In the genomic region with DNA sequence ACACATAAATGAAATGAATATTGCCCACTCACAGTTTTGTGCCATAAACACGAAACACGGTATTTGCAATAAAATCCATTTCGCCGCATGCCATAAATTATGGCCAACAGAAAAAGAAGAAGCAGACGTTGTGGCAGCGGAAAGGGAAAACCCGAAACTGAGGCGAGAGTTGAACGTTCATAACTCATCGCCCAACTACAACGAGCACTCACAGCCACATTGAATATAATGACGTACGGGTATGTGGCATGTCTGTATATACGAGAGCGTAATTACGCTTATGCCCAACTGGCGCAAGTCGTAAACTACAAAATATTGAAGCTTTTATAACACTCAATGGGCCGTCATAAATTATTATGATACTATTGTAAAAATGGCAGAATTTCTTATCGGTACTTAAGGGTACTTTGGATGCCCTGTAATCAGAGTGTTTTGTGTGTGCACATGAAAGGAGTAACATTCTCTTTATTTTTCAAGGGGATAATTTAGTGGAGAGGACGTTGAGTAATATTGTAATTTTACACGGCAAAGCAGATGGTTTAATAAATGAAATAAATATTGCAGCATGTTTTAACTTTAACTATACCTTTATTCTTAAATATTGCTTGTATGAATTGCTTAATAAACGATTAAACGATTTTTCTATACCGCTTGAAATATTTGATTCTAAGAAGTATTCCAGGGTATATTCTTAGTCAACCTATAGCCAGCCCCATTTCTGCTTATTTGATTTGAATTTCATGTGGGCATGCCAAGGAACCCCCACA, we compare ENCODE assay signal across 5 fruit fly cellular contexts.
A peak's percentile ranks its signal among the peaks of the same experiment; 100 is the strongest.
TF ChIP-seq lines count a peak whose summit lies in the region.

No protein-coding gene starts in this region.

- peak; percentile 56 for TF ChIP-seq CTCF in whole organism, embryonic (GFP tag; optimal IDR thresholded peaks at IDR 0.05; lab: Kevin White, UChicago)

TF ChIP-seq in whole organism, adult, 20 proteins besides CTCF, POLR2A, EP300 and RAD21 (continues in another document):
- peak; percentile 35 for TF ChIP-seq CG5204 (GFP tag; optimal IDR thresholded peaks at IDR 0.05; lab: Kevin White, UChicago)
- TF ChIP-seq toe (GFP tag; optimal IDR thresholded peaks at IDR 0.05; lab: Kevin White, UChicago): peak; percentile 7
- TF ChIP-seq Crg-1 (GFP tag; optimal IDR thresholded peaks at IDR 0.05; lab: Kevin White, UChicago): no peak
- peak; percentile 61 for TF ChIP-seq CG11617 (GFP tag; optimal IDR thresholded peaks at IDR 0.05; lab: Kevin White, UChicago)
- no peak for TF ChIP-seq CG1620 (GFP tag; optimal IDR thresholded peaks at IDR 0.05; lab: Kevin White, UChicago)
- peak; percentile 48 for TF ChIP-seq CG33017 (tag; optimal IDR thresholded peaks at IDR 0.05; lab: Kevin White, UChicago)
- TF ChIP-seq ovo (GFP tag; optimal IDR thresholded peaks at IDR 0.05; lab: Kevin White, UChicago): no peak
- peak; percentile 59 for TF ChIP-seq CG7101 (tag; optimal IDR thresholded peaks at IDR 0.05; lab: Kevin White, UChicago)
- peak; percentile 58 for TF ChIP-seq cic (GFP tag; optimal IDR thresholded peaks at IDR 0.05; lab: Kevin White, UChicago)
- TF ChIP-seq cnc (optimal IDR thresholded peaks at IDR 0.05; lab: Kevin White, UChicago): no peak
- peak; percentile 11 for TF ChIP-seq bab1 (GFP tag; optimal IDR thresholded peaks at IDR 0.05; lab: Kevin White, UChicago)
- peak; percentile 24 for TF ChIP-seq Clk (GFP tag; optimal IDR thresholded peaks at IDR 0.05; lab: Kevin White, UChicago)
- peak; percentile 36 for TF ChIP-seq CG14711 (tag; optimal IDR thresholded peaks at IDR 0.05; lab: Kevin White, UChicago)
- TF ChIP-seq CG7045 (GFP tag; optimal IDR thresholded peaks at IDR 0.05; lab: Kevin White, UChicago): peak; percentile 35
- no peak for TF ChIP-seq Mnt (GFP tag; optimal IDR thresholded peaks at IDR 0.05; lab: Kevin White, UChicago)
- peak; percentile 60 for TF ChIP-seq tj (GFP tag; optimal IDR thresholded peaks at IDR 0.05; lab: Kevin White, UChicago)

TF ChIP-seq in whole organism, embryonic, 481 proteins besides CTCF, POLR2A, EP300 and RAD21 (continues in another document):
- 0 out of 2 replicates have a peak, but pooled peaks have one; percentile 35 for TF ChIP-seq CG6689 (GFP tag; IDR thresholded peaks at IDR 0.05; lab: Robert Waterston, UW)
- no peak for TF ChIP-seq crc (GFP tag; optimal IDR thresholded peaks at IDR 0.05; lab: Kevin White, UChicago)
- TF ChIP-seq Asciz (GFP tag; optimal IDR thresholded peaks at IDR 0.05; lab: Kevin White, UChicago): peak; percentile 53
- peak; percentile 42 for TF ChIP-seq CG1603 (tag; optimal IDR thresholded peaks at IDR 0.05; lab: Kevin White, UChicago)
- peak; percentile 51 for TF ChIP-seq Nf-YC (tag; optimal IDR thresholded peaks at IDR 0.05; lab: Kevin White, UChicago)
- TF ChIP-seq CG8281 (tag; optimal IDR thresholded peaks at IDR 0.05; lab: Kevin White, UChicago): peak; percentile 67
- peak; percentile 10 for TF ChIP-seq Hand (GFP tag; optimal IDR thresholded peaks at IDR 0.05; lab: Kevin White, UChicago)
- TF ChIP-seq MESR4 (GFP tag; optimal IDR thresholded peaks at IDR 0.05; lab: Kevin White, UChicago): no peak
- TF ChIP-seq CG4328 (GFP tag; optimal IDR thresholded peaks at IDR 0.05; lab: Kevin White, UChicago): peak; percentile 27
- peak; percentile 35 for TF ChIP-seq MTF-1 (GFP tag; optimal IDR thresholded peaks at IDR 0.05; lab: Kevin White, UChicago; ENCODE audit: borderline replicate concordance)
- no peak for TF ChIP-seq Stat92E (GFP tag; optimal IDR thresholded peaks at IDR 0.05; lab: Kevin White, UChicago)
- TF ChIP-seq chinmo (GFP tag; IDR thresholded peaks at IDR 0.05; lab: Robert Waterston, UW; ENCODE audit: partially characterized antibody): 0 out of 4 replicates have a peak, but pooled peaks have one; percentile 12
- 0 out of 2 replicates have a peak, but pooled peaks have one; percentile 5 for TF ChIP-seq Adf1 (GFP tag; IDR thresholded peaks at IDR 0.05; lab: Robert Waterston, UW)
- peak in 1 of 2 experiments; percentile 24 for TF ChIP-seq bsh (GFP tag; optimal IDR thresholded peaks at IDR 0.05; lab: Kevin White, UChicago)
- TF ChIP-seq ab (GFP tag; optimal IDR thresholded peaks at IDR 0.05; lab: Kevin White, UChicago): peak; percentile 16

TF ChIP-seq in whole organism, prepupa, 60 proteins besides CTCF, POLR2A, EP300 and RAD21:
- peak; percentile 36 for TF ChIP-seq Met (GFP tag; optimal IDR thresholded peaks at IDR 0.05; lab: Kevin White, UChicago)
- peak; percentile 4 for TF ChIP-seq esn (GFP tag; optimal IDR thresholded peaks at IDR 0.05; lab: Kevin White, UChicago)
- no peak for TF ChIP-seq Sox15 (GFP tag; optimal IDR thresholded peaks at IDR 0.05; lab: Kevin White, UChicago)
- TF ChIP-seq Smox (GFP tag; optimal IDR thresholded peaks at IDR 0.05; lab: Kevin White, UChicago): peak; percentile 32
- peak; percentile 14; the same call in 1 of the 3 replicates for TF ChIP-seq CG6163 (GFP tag; IDR thresholded peaks at IDR 0.05; lab: Robert Waterston, UW)
- TF ChIP-seq Eip78C (GFP tag; lab: Kevin White, UChicago): peak; percentile 58
- TF ChIP-seq vri (GFP tag; optimal IDR thresholded peaks at IDR 0.05; lab: Kevin White, UChicago): peak; percentile 45
- TF ChIP-seq CG8119 (GFP tag; IDR thresholded peaks at IDR 0.05; lab: Robert Waterston, UW): no peak
- TF ChIP-seq dsx (GFP tag; optimal IDR thresholded peaks at IDR 0.05; lab: Kevin White, UChicago; ENCODE audit: poor library complexity, severe bottlenecking): no peak

TF ChIP-seq in whole organism, pupa, 21 proteins besides CTCF, POLR2A, EP300 and RAD21:
- TF ChIP-seq gl (tag; optimal IDR thresholded peaks at IDR 0.05; lab: Kevin White, UChicago) (no peak), Pif1A (GFP tag; optimal IDR thresholded peaks at IDR 0.05; lab: Kevin White, UChicago) (peak; percentile 0), Pif1B (GFP tag; optimal IDR thresholded peaks at IDR 0.05; lab: Kevin White, UChicago) (no peak), rn (GFP tag; IDR thresholded peaks at IDR 0.05; lab: Robert Waterston, UW) (no peak), CG8301 (tag; optimal IDR thresholded peaks at IDR 0.05; lab: Kevin White, UChicago) (no peak)

TF ChIP-seq in whole organism, wandering third instar larva, 38 proteins besides CTCF, POLR2A, EP300 and RAD21:
- peak; percentile 28 for TF ChIP-seq woc (GFP tag; optimal IDR thresholded peaks at IDR 0.05; lab: Kevin White, UChicago)
- no peak for TF ChIP-seq Vsx2 (GFP tag; optimal IDR thresholded peaks at IDR 0.05; lab: Kevin White, UChicago; ENCODE audit: partially characterized antibody)
- TF ChIP-seq foxo (GFP tag; optimal IDR thresholded peaks at IDR 0.05; lab: Kevin White, UChicago): peak in 1 of 2 experiments; percentile 41
- peak; percentile 13 for TF ChIP-seq Rel (GFP tag; optimal IDR thresholded peaks at IDR 0.05; lab: Kevin White, UChicago)
- TF ChIP-seq Rel (tag; optimal IDR thresholded peaks at IDR 0.05; lab: Kevin White, UChicago): peak; percentile 55
- TF ChIP-seq sage (GFP tag; optimal IDR thresholded peaks at IDR 0.05; lab: Kevin White, UChicago): peak; percentile 11
- TF ChIP-seq CG32264 (GFP tag; optimal IDR thresholded peaks at IDR 0.05; lab: Kevin White, UChicago): no peak
- TF ChIP-seq Hr78 (GFP tag; optimal IDR thresholded peaks at IDR 0.05; lab: Kevin White, UChicago): no peak
- peak; percentile 65 for TF ChIP-seq Sp1 (GFP tag; optimal IDR thresholded peaks at IDR 0.05; lab: Kevin White, UChicago)
- peak; percentile 8 for TF ChIP-seq ey (GFP tag; optimal IDR thresholded peaks at IDR 0.05; lab: Kevin White, UChicago)
- TF ChIP-seq dmrt93B (GFP tag; optimal IDR thresholded peaks at IDR 0.05; lab: Kevin White, UChicago): no peak
- TF ChIP-seq h (GFP tag; optimal IDR thresholded peaks at IDR 0.05; lab: Kevin White, UChicago): peak; percentile 26
- TF ChIP-seq Myc (optimal IDR thresholded peaks at IDR 0.05; lab: Kevin White, UChicago): no peak
- TF ChIP-seq N (GFP tag; optimal IDR thresholded peaks at IDR 0.05; lab: Kevin White, UChicago): no peak
- no peak for TF ChIP-seq dl (GFP tag; optimal IDR thresholded peaks at IDR 0.05; lab: Kevin White, UChicago; ENCODE audit: insufficient read depth in 1 of 2, partially characterized antibody in 2 of 2)
- TF ChIP-seq CrebA (GFP tag; optimal IDR thresholded peaks at IDR 0.05; lab: Kevin White, UChicago; ENCODE audit: borderline replicate concordance): peak; percentile 51
- TF ChIP-seq HLH106 (tag; optimal IDR thresholded peaks at IDR 0.05; lab: Kevin White, UChicago): peak; percentile 28
- TF ChIP-seq Hr83 (GFP tag; optimal IDR thresholded peaks at IDR 0.05; lab: Kevin White, UChicago; ENCODE audit: poor library complexity, severe bottlenecking): no peak
- TF ChIP-seq rgr (GFP tag; optimal IDR thresholded peaks at IDR 0.05; lab: Kevin White, UChicago): peak; percentile 7
- TF ChIP-seq Dif (GFP tag; optimal IDR thresholded peaks at IDR 0.05; lab: Kevin White, UChicago; ENCODE audit: partially characterized antibody): no peak
